Worm (Caenorhabditis elegans) whole organism, L3 larva: ENCODE measurements around the gene H06H21.8.

ENCODE experiments used
- elt-2 ChIP-seq: sonication (generic microtip); optimal IDR thresholded peaks from 2 replicates; lab custom pipeline; 2016; ENCODE audit warnings: missing genetic modification reagents, mild to moderate bottlenecking, missing genetic modification characterization, missing compliant biosample characterization
- nhr-237 ChIP-seq: fragments of 150-350 bp; optimal IDR thresholded peaks from 2 replicates; lab custom pipeline; 2014; ENCODE audit warnings: missing biosample characterization, missing genetic modification characterization

ce11 chrIV:4806486-4806885 lies 14.4 kb downstream of the H06H21.8 start, which contains the start of gene dpf-5:
- TF ChIP-seq nhr-237 (no peak), elt-2 (no peak)
